Fruit fly (Drosophila melanogaster): Measurements from ENCODE around the gene CG7706.

CG7706 gene

dm6 chr3R:18658945-18659642, 18.5 kb upstream of the CG7706 start, which contains the start of the genes CG31224 and CstF64 (continued):
- TF ChIP-seq Dad (GFP tag; optimal IDR thresholded peaks at IDR 0.05) (peak; percentile 80), CG7357 (GFP tag; IDR thresholded peaks at IDR 0.05) (peak; percentile 47; the same call in 2 of the 3 replicates), trem (tag; optimal IDR thresholded peaks at IDR 0.05) (peak; percentile 78), CG3065 (GFP tag; optimal IDR thresholded peaks at IDR 0.05) (peak; percentile 42), btn (GFP tag; optimal IDR thresholded peaks at IDR 0.05) (peak; percentile 79), CG32532 (GFP tag; IDR thresholded peaks at IDR 0.05) (peak; percentile 86), CG31365 (tag; optimal IDR thresholded peaks at IDR 0.05) (peak; percentile 25), CG3407 (GFP tag; optimal IDR thresholded peaks at IDR 0.05) (no peak), ato (GFP tag; IDR thresholded peaks at IDR 0.05; ENCODE audit: partially characterized antibody) (no peak), Sox102F (GFP tag; optimal IDR thresholded peaks at IDR 0.05) (peak; percentile 84), HLH54F (GFP tag; optimal IDR thresholded peaks at IDR 0.05) (peak; percentile 94), kni (GFP tag; optimal IDR thresholded peaks at IDR 0.05) (peak; percentile 54), gsb (GFP tag; IDR thresholded peaks at IDR 0.05) (no peak), Spps (tag; optimal IDR thresholded peaks at IDR 0.05) (peak; percentile 73), PHDP (tag; optimal IDR thresholded peaks at IDR 0.05) (peak; percentile 78), Ets65A (GFP tag) (peak; percentile 99), pb (GFP tag; optimal IDR thresholded peaks at IDR 0.05) (peak; percentile 82), Hr39 (optimal IDR thresholded peaks at IDR 0.05) (no peak), Xrp1 (GFP tag; IDR thresholded peaks at IDR 0.05) (peak; percentile 84), Awh (GFP tag; IDR thresholded peaks at IDR 0.05) (peak; percentile 74; the same call in 1 of the 2 replicates), gro (GFP tag; optimal IDR thresholded peaks at IDR 0.05) (peak; percentile 83), ranshi (GFP tag; IDR thresholded peaks at IDR 0.05) (peak; percentile 84), CG30020 (tag; optimal IDR thresholded peaks at IDR 0.05) (peak; percentile 76), stc (GFP tag; IDR thresholded peaks at IDR 0.05) (peak; percentile 80), wor (GFP tag; IDR thresholded peaks at IDR 0.05) (peak; percentile 71), zf30C (GFP tag; optimal IDR thresholded peaks at IDR 0.05) (no peak), CG9437 (GFP tag; optimal IDR thresholded peaks at IDR 0.05) (peak; percentile 71), pfk (GFP tag; optimal IDR thresholded peaks at IDR 0.05) (no peak), CG17328 (GFP tag; IDR thresholded peaks at IDR 0.05) (peak; percentile 83), Sin3A (optimal IDR thresholded peaks at IDR 0.05) (peak; percentile 76), gem (tag; optimal IDR thresholded peaks at IDR 0.05) (peak; percentile 88), CG16813 (GFP tag; IDR thresholded peaks at IDR 0.05; ENCODE audit: partially characterized antibody) (peak; percentile 34; the same call in 1 of the 3 replicates), CG4707 (GFP tag; optimal IDR thresholded peaks at IDR 0.05) (no peak), CG11398 (GFP tag; optimal IDR thresholded peaks at IDR 0.05) (peak; percentile 57), CG6272 (GFP tag; IDR thresholded peaks at IDR 0.05) (peak; percentile 81), NFAT (GFP tag; IDR thresholded peaks at IDR 0.05) (peak; percentile 76), CG17385 (GFP tag; optimal IDR thresholded peaks at IDR 0.05) (peak; percentile 98), Hey (tag; optimal IDR thresholded peaks at IDR 0.05) (no peak), sens (GFP tag) (peak; percentile 98), HmgD (GFP tag; optimal IDR thresholded peaks at IDR 0.05) (peak; percentile 86), CG11696 (GFP tag; IDR thresholded peaks at IDR 0.05) (no peak; the same call in 1 of the 2 replicates), CG18619 (GFP tag; optimal IDR thresholded peaks at IDR 0.05) (peak; percentile 81), NK7.1 (GFP tag; optimal IDR thresholded peaks at IDR 0.05) (peak; percentile 79), CG10654 (GFP tag; optimal IDR thresholded peaks at IDR 0.05) (peak; percentile 89), sens-2 (GFP tag; IDR thresholded peaks at IDR 0.05) (peak; percentile 64; the same call in 1 of the 2 replicates), org-1 (GFP tag; optimal IDR thresholded peaks at IDR 0.05) (peak; percentile 57), zfh2 (GFP tag; optimal IDR thresholded peaks at IDR 0.05) (peak; percentile 90), tll (GFP tag; optimal IDR thresholded peaks at IDR 0.05) (no peak), Usf (GFP tag; optimal IDR thresholded peaks at IDR 0.05) (peak; percentile 59), CG10321 (GFP tag; IDR thresholded peaks at IDR 0.05) (no peak), lilli (GFP tag; optimal IDR thresholded peaks at IDR 0.05) (peak; percentile 92)
